Worm (Caenorhabditis elegans) whole organism, L3 larva: ENCODE measurements around the gene Y53F4B.14.
A peak's percentile ranks its signal among the peaks of the same experiment; 100 is the strongest.

Experiments used
- ZK546.5 ChIP-seq: sonication (generic microtip); optimal IDR thresholded peaks from 2 replicates; lab custom pipeline; 2017; ENCODE audit warnings: missing biosample characterization, missing genetic modification characterization
- ama-1 ChIP-seq: fragments of 150-350 bp; optimal IDR thresholded peaks from 2 replicates; lab custom pipeline; 2018
- ceh-28 ChIP-seq: fragments of 150-350 bp; optimal IDR thresholded peaks from 2 replicates; lab custom pipeline; 2014; ENCODE audit warnings: missing biosample characterization, missing genetic modification reagents, missing genetic modification characterization
- ceh-9 ChIP-seq: sonication (generic microtip); optimal IDR thresholded peaks from 2 replicates; lab custom pipeline; 2018; ENCODE audit warnings: missing biosample characterization, missing genetic modification characterization
- daf-12 ChIP-seq: fragments of 150-350 bp; optimal IDR thresholded peaks from 2 replicates; lab custom pipeline; 2014; ENCODE audit warnings: missing biosample characterization, missing genetic modification reagents, missing genetic modification characterization
- elt-2 ChIP-seq: sonication (generic microtip); optimal IDR thresholded peaks from 2 replicates; lab custom pipeline; 2016; ENCODE audit warnings: missing genetic modification reagents, mild to moderate bottlenecking, missing genetic modification characterization, missing compliant biosample characterization
- fkh-2 ChIP-seq: fragments of 150-350 bp; optimal IDR thresholded peaks from 2 replicates; lab custom pipeline; 2014; ENCODE audit warnings: missing biosample characterization, missing genetic modification reagents, missing genetic modification characterization
- fos-1 ChIP-seq: fragments of 150-350 bp; optimal IDR thresholded peaks from 2 replicates; lab custom pipeline; 2014; ENCODE audit warnings: missing biosample characterization, missing genetic modification characterization
- hmg-11 ChIP-seq: sonication (generic microtip); optimal IDR thresholded peaks from 2 replicates; lab custom pipeline; 2016; ENCODE audit warnings: missing genetic modification characterization, missing compliant biosample characterization
- jun-1 ChIP-seq: fragments of 150-350 bp; optimal IDR thresholded peaks from 2 replicates; lab custom pipeline; 2014; ENCODE audit warnings: missing biosample characterization, missing genetic modification reagents, missing genetic modification characterization
- lin-15B ChIP-seq: fragments of 150-350 bp; optimal IDR thresholded peaks from 2 replicates; lab custom pipeline; 2014; ENCODE audit warnings: missing biosample characterization, missing genetic modification characterization
- lin-39 ChIP-seq: fragments of 150-350 bp; optimal IDR thresholded peaks from 2 replicates; lab custom pipeline; 2018; ENCODE audit warnings: missing biosample characterization, missing genetic modification reagents, missing genetic modification characterization
- lsy-12 ChIP-seq: sonication (generic microtip); optimal IDR thresholded peaks from 2 replicates; lab custom pipeline; 2016; ENCODE audit warnings: mild to moderate bottlenecking, missing genetic modification characterization, missing compliant biosample characterization
- mdl-1 ChIP-seq: fragments of 150-350 bp; optimal IDR thresholded peaks from 2 replicates; lab custom pipeline; 2014; ENCODE audit warnings: missing biosample characterization, missing genetic modification characterization
- mml-1 ChIP-seq: fragments of 150-350 bp; sonication (generic microtip); optimal IDR thresholded peaks from 3 replicates; lab custom pipeline; 2014; ENCODE audit warnings: missing biosample characterization, missing genetic modification characterization
- nfya-1 ChIP-seq: sonication (generic microtip); optimal IDR thresholded peaks from 2 replicates; lab custom pipeline; 2017; ENCODE audit warnings: missing genetic modification characterization, mild to moderate bottlenecking, missing compliant biosample characterization, antibody characterized with exemption, moderate library complexity; ENCODE audit not compliant: insufficient read depth
- nhr-11 ChIP-seq: fragments of 150-350 bp; optimal IDR thresholded peaks from 2 replicates; lab custom pipeline; 2014; ENCODE audit warnings: missing biosample characterization, missing genetic modification characterization
- nhr-12 ChIP-seq: fragments of 150-350 bp; optimal IDR thresholded peaks from 2 replicates; lab custom pipeline; 2014; ENCODE audit warnings: missing biosample characterization, missing genetic modification characterization
- nhr-237 ChIP-seq: fragments of 150-350 bp; optimal IDR thresholded peaks from 2 replicates; lab custom pipeline; 2014; ENCODE audit warnings: missing biosample characterization, missing genetic modification characterization
- nhr-25 ChIP-seq: sonication (generic microtip); optimal IDR thresholded peaks from 2 replicates; lab custom pipeline; 2017; ENCODE audit warnings: missing biosample characterization, missing genetic modification characterization
- nhr-28 ChIP-seq: fragments of 150-350 bp; optimal IDR thresholded peaks from 2 replicates; lab custom pipeline; 2014; ENCODE audit warnings: missing biosample characterization, missing genetic modification characterization
- nhr-43 ChIP-seq: sonication (generic microtip); optimal IDR thresholded peaks from 2 replicates; lab custom pipeline; 2016; ENCODE audit warnings: mild to moderate bottlenecking, missing genetic modification characterization, missing compliant biosample characterization; ENCODE audit not compliant: poor library complexity, severe bottlenecking
- nhr-67 ChIP-seq: fragments of 150-350 bp; optimal IDR thresholded peaks from 2 replicates; lab custom pipeline; 2014; ENCODE audit warnings: missing biosample characterization, missing genetic modification characterization
- pha-4 ChIP-seq: fragments of 150-350 bp; optimal IDR thresholded peaks from 2 replicates; lab custom pipeline; 2014; ENCODE audit warnings: missing biosample characterization, missing genetic modification reagents, missing genetic modification characterization
- pqm-1 ChIP-seq: fragments of 150-350 bp; optimal IDR thresholded peaks from 2 replicates; lab custom pipeline; 2017; ENCODE audit warnings: missing biosample characterization, missing genetic modification characterization, inconsistent platforms
- sea-2 ChIP-seq: fragments of 150-350 bp; sonication (generic microtip); optimal IDR thresholded peaks from 4 replicates; lab custom pipeline; 2014; ENCODE audit warnings: missing biosample characterization, missing genetic modification reagents, missing genetic modification characterization
- skn-1 ChIP-seq: fragments of 150-350 bp; optimal IDR thresholded peaks from 2 replicates; lab custom pipeline; 2014; ENCODE audit warnings: missing biosample characterization, missing genetic modification characterization
- tbx-2 ChIP-seq: sonication (generic microtip); optimal IDR thresholded peaks from 2 replicates; lab custom pipeline; 2016; ENCODE audit warnings: mild to moderate bottlenecking, missing genetic modification characterization, missing compliant biosample characterization
- unc-39 ChIP-seq: sonication (generic microtip); optimal IDR thresholded peaks from 4 replicates; lab custom pipeline; 2017; ENCODE audit warnings: missing biosample characterization, missing genetic modification characterization
- unc-62 ChIP-seq: fragments of 150-350 bp; sonication (generic microtip); optimal IDR thresholded peaks from 4 replicates; lab custom pipeline; 2014; ENCODE audit warnings: missing biosample characterization, missing genetic modification reagents, missing genetic modification characterization
- zag-1 ChIP-seq: fragments of 150-350 bp; optimal IDR thresholded peaks from 2 replicates; lab custom pipeline; 2014; ENCODE audit warnings: missing biosample characterization, missing genetic modification characterization
- ztf-11 ChIP-seq: fragments of 150-350 bp; optimal IDR thresholded peaks from 2 replicates; lab custom pipeline; 2014; ENCODE audit warnings: missing biosample characterization, missing genetic modification characterization
- ztf-4 ChIP-seq: fragments of 150-350 bp; optimal IDR thresholded peaks from 2 replicates; lab custom pipeline; 2014; ENCODE audit warnings: missing biosample characterization, missing genetic modification characterization

Y53F4B.14 gene

DNA sequence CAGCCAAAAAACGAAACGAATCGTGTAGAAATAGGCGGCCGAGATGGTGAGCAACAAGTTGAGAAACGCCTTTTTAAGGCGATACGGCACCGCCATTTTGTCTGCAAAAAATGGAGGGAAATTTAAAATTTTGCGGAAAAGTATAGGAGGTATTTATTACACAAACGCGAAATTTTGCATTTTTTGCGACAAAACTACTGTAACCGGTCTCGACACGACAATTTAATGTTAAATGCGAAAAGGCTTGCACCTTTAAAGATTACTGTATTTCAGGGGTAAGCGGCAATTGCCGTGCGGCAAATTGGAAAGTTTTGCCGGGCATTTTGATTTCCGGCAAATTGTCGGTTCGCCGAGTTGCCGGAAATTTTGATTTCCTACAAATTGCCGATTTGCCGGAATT lies 33.8 kb downstream of the Y53F4B.14 start, which contains the start of gene Y53F4B.18:
Gene Y53F4B.18, minus strand, starts transcription at position 101 of the 400 bp plus-strand sequence.
- no peak for TF ChIP-seq nfya-1 (tag; lab: Kevin White, UChicago)
- TF ChIP-seq nhr-12 (tag; lab: Kevin White, UChicago): no peak
- TF ChIP-seq fkh-2 (tag; lab: Kevin White, UChicago): no peak

- TF ChIP-seq daf-12 (no peak), pha-4 (peak; percentile 65), elt-2 (tag; lab: Kevin White, UChicago) (peak; percentile 59), pqm-1 (peak; percentile 51), nhr-237 (tag; lab: Kevin White, UChicago) (no peak), ZK546.5 (tag; lab: Kevin White, UChicago) (no peak)
Observed at ce11 chrII:15074760-15075159, 37.0 kb downstream of the Y53F4B.14 start.

- no peak for TF ChIP-seq nhr-11 (tag; lab: Kevin White, UChicago)
- no peak for TF ChIP-seq lin-39
- TF ChIP-seq ztf-11: no peak
- TF ChIP-seq fkh-2 (tag; lab: Kevin White, UChicago): no peak
- TF ChIP-seq fos-1 (tag; lab: Kevin White, UChicago): no peak
- no peak for TF ChIP-seq lsy-12
- no peak for TF ChIP-seq unc-62 (GFP tag; lab: Kevin White, UChicago)
- TF ChIP-seq jun-1: no peak
- no peak for TF ChIP-seq hmg-11
- TF ChIP-seq ceh-28 (tag; lab: Kevin White, UChicago): no peak
- TF ChIP-seq pha-4: no peak
- no peak for TF ChIP-seq ZK546.5 (tag; lab: Kevin White, UChicago)
- TF ChIP-seq nhr-25 (tag; lab: Kevin White, UChicago): no peak
- no peak for TF ChIP-seq nhr-28 (tag; lab: Kevin White, UChicago)
- no peak for TF ChIP-seq tbx-2 (tag; lab: Kevin White, UChicago)
- no peak for TF ChIP-seq nhr-12 (tag; lab: Kevin White, UChicago)
Observed at ce11 chrII:15076778-15077435, 39.1 kb downstream of the Y53F4B.14 start, which contains the start of gene Y53F4B.19. TSS of gene Y53F4B.19 (plus strand) at chrII:15076934.

ce11 chrII:15080535-15080934 lies 42.7 kb downstream of the Y53F4B.14 start:
- TF ChIP-seq lin-39 (no peak), lsy-12 (no peak), unc-39 (tag; lab: Kevin White, UChicago) (no peak)

ce11 chrII:15084170-15084569 lies 46.4 kb downstream of the Y53F4B.14 start, which contains the start of gene Y53F4B.20:
TSS of gene Y53F4B.20 (plus strand) at chrII:15084470.
- no peak for TF ChIP-seq pha-4
- no peak for TF ChIP-seq zag-1
- no peak for TF ChIP-seq mdl-1 (tag; lab: Kevin White, UChicago)
- no peak for TF ChIP-seq ztf-4
- no peak for TF ChIP-seq ceh-28 (tag; lab: Kevin White, UChicago)
- no peak for TF ChIP-seq skn-1 (tag; lab: Kevin White, UChicago)
- no peak for TF ChIP-seq lin-15B (tag; lab: Kevin White, UChicago)
- no peak for TF ChIP-seq nhr-43 (tag; lab: Kevin White, UChicago)
- TF ChIP-seq nhr-11 (tag; lab: Kevin White, UChicago): no peak
- no peak for TF ChIP-seq ama-1 (lab: Kevin White, UChicago)
- no peak for TF ChIP-seq nhr-12 (tag; lab: Kevin White, UChicago)
- TF ChIP-seq nhr-67 (tag; lab: Kevin White, UChicago): no peak
- no peak for TF ChIP-seq mml-1 (tag; lab: Kevin White, UChicago)
- TF ChIP-seq pqm-1: no peak
- no peak for TF ChIP-seq hmg-11
- TF ChIP-seq sea-2 (GFP tag; lab: Kevin White, UChicago): no peak
- no peak for TF ChIP-seq ceh-9 (tag; lab: Kevin White, UChicago)
- no peak for TF ChIP-seq unc-39 (tag; lab: Kevin White, UChicago)
